Worm (Caenorhabditis elegans) whole organism, mixed stage, embryonic: ENCODE measurements around the gene nep-12.

Experiments
- pha-4 ChIP-seq: fragments of 150-350 bp; optimal IDR thresholded peaks from 2 replicates; lab custom pipeline; 2018; ENCODE audit warnings: missing biosample characterization, missing genetic modification reagents, missing genetic modification characterization
- ztf-11 ChIP-seq: fragments of 150-350 bp; optimal IDR thresholded peaks from 2 replicates; lab custom pipeline; 2014; ENCODE audit warnings: missing biosample characterization, missing genetic modification characterization

ce11 chrII:4741527-4742187 lies 42.7 kb downstream of the nep-12 start, which contains the start of gene acs-11:
- no peak for TF ChIP-seq pha-4 (tag; lab: Kevin White, UChicago)
- TF ChIP-seq ztf-11 (tag; lab: Kevin White, UChicago) = no peak
